Worm (Caenorhabditis elegans) whole organism, midembryonic: ENCODE measurements around the gene fbxl-5.

Source experiments
- flt-1 ChIP-seq: fragments of 200-800 bp; sonication (Bioruptor generic); IDR thresholded peaks from 2 replicates; pipeline ENCODE4 v1.3.6; 2022; ENCODE audit warnings: missing genetic modification characterization, missing compliant biosample characterization
- klf-2 ChIP-seq: fragments of 200-800 bp; sonication (Bioruptor generic); conservative IDR thresholded peaks from 2 replicates; pipeline ENCODE4 v1.3.6; 2022; ENCODE audit warnings: missing genetic modification reagents, missing genetic modification characterization, missing compliant biosample characterization
- med-1 ChIP-seq: sonication (generic microtip); optimal IDR thresholded peaks from 2 replicates; lab custom pipeline; 2017; ENCODE audit warnings: missing genetic modification characterization, mild to moderate bottlenecking, missing compliant biosample characterization, antibody characterized with exemption, missing genetic modification reagents; ENCODE audit not compliant: insufficient read depth
- ref-1 ChIP-seq: fragments of 200-800 bp; sonication (Bioruptor generic); conservative IDR thresholded peaks from 2 replicates; pipeline ENCODE4 v1.3.6; 2022; ENCODE audit warnings: missing genetic modification reagents, missing genetic modification characterization, missing compliant biosample characterization
- ztf-23 ChIP-seq: fragments of 200-800 bp; sonication (Bioruptor generic); IDR thresholded peaks from 2 replicates; pipeline ENCODE4 v1.3.6; 2022; ENCODE audit warnings: missing genetic modification reagents, missing genetic modification characterization, missing compliant biosample characterization

DNA sequence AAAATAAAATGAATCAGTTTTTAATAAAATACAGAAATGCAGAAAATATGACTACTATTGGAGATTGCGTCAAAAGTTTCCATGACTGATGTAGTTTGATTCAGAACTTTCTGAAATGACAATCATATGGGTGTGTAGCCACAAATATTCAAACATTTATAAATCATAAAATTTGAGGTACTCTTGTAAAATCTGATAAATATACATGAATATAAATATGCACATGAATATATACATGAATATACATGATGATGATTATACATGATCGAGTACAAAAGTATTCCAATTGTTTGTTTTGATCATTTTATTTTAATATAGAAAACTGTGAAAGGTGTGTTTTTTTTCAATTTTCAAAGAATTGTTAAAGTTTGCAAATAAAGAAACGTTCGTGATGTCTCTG, 11.8 kb downstream of the fbxl-5 start, which contains the start of gene T05B11.4:
- TF ChIP-seq klf-2 (GFP tag; lab: Robert Waterston, UW) (no peak), ref-1 (GFP tag; lab: Robert Waterston, UW) (no peak), flt-1 (GFP tag; lab: Robert Waterston, UW) (no peak), med-1 (GFP tag; lab: Kevin White, UChicago) (no peak), ztf-23 (GFP tag; lab: Robert Waterston, UW) (no peak)
